Fruit fly (Drosophila melanogaster) whole organism, embryonic: ENCODE data around the gene Nup93-1.

Experiments
- Adf1 ChIP-seq: fragments of 200-800 bp; sonication (Bioruptor generic); IDR thresholded peaks from 2 replicates; pipeline ENCODE4 v1.3.6; 2022; ENCODE audit warnings: missing biosample characterization, missing genetic modification characterization
- Asciz ChIP-seq: fragments of 200-800 bp; sonication (Bioruptor generic); optimal IDR thresholded peaks from 2 replicates; lab custom pipeline; 2017; ENCODE audit warnings: missing biosample characterization, mild to moderate bottlenecking, missing genetic modification characterization, missing genetic modification reagents
- Atf6 ChIP-seq: fragments of 200-800 bp; sonication (Bioruptor generic); IDR thresholded peaks from 2 replicates; pipeline ENCODE4 v1.3.6; 2022; ENCODE audit warnings: missing biosample characterization, missing genetic modification characterization
- BEAF-32 ChIP-seq: fragments of 200-800 bp; sonication (Bioruptor generic); optimal IDR thresholded peaks from 3 replicates; lab custom pipeline; 2017; ENCODE audit warnings: missing biosample characterization, missing genetic modification characterization, mild to moderate bottlenecking, moderate library complexity, missing genetic modification reagents
- CG10147 ChIP-seq: fragments of 200-800 bp; sonication (Bioruptor generic); optimal IDR thresholded peaks from 2 replicates; lab custom pipeline; 2019; ENCODE audit warnings: missing biosample characterization, mild to moderate bottlenecking, missing genetic modification characterization, moderate library complexity
- CG10274 ChIP-seq: fragments of 200-800 bp; sonication (Bioruptor generic); optimal IDR thresholded peaks from 3 replicates; lab custom pipeline; 2017; ENCODE audit warnings: missing biosample characterization, mild to moderate bottlenecking, missing genetic modification characterization
- CG13287 ChIP-seq: fragments of 200-800 bp; sonication (Bioruptor generic); IDR thresholded peaks from 2 replicates; pipeline ENCODE4 v1.3.6; 2022; ENCODE audit warnings: missing biosample characterization, missing genetic modification characterization; ENCODE audit not compliant: partially characterized antibody
- CG15514 ChIP-seq: fragments of 200-800 bp; sonication (Bioruptor generic); optimal IDR thresholded peaks from 3 replicates; lab custom pipeline; 2017; ENCODE audit warnings: missing biosample characterization, missing genetic modification characterization, mild to moderate bottlenecking, moderate library complexity, missing genetic modification reagents
- CG15696 ChIP-seq: fragments of 200-800 bp; sonication (Bioruptor generic); optimal IDR thresholded peaks from 2 replicates; lab custom pipeline; 2019; ENCODE audit warnings: missing biosample characterization, mild to moderate bottlenecking, missing genetic modification characterization, moderate library complexity
- CG1603 ChIP-seq: fragments of 200-800 bp; sonication (Bioruptor generic); optimal IDR thresholded peaks from 2 replicates; lab custom pipeline; 2019; ENCODE audit warnings: missing biosample characterization, mild to moderate bottlenecking, missing genetic modification characterization, moderate library complexity
- CG16813 ChIP-seq: fragments of 200-800 bp; sonication (Bioruptor generic); IDR thresholded peaks from 3 replicates; pipeline ENCODE4 v1.3.6; 2022; ENCODE audit warnings: missing biosample characterization, missing genetic modification characterization; ENCODE audit not compliant: partially characterized antibody
- CG17802 ChIP-seq: fragments of 200-800 bp; sonication (Bioruptor generic); optimal IDR thresholded peaks from 2 replicates; lab custom pipeline; 2018; ENCODE audit warnings: missing biosample characterization, mild to moderate bottlenecking, missing genetic modification characterization, moderate library complexity
- CG18011 ChIP-seq: fragments of 200-800 bp; sonication (Bioruptor generic); optimal IDR thresholded peaks from 2 replicates; lab custom pipeline; 2017; ENCODE audit warnings: missing biosample characterization, missing genetic modification characterization, mild to moderate bottlenecking, moderate library complexity, missing genotype
- CG1832 ChIP-seq: fragments of 200-800 bp; sonication (Bioruptor generic); optimal IDR thresholded peaks from 2 replicates; lab custom pipeline; 2017; ENCODE audit warnings: missing biosample characterization, mild to moderate bottlenecking, missing genetic modification characterization, inconsistent platforms
- CG7839 ChIP-seq: fragments of 200-800 bp; sonication (Bioruptor generic); optimal IDR thresholded peaks from 3 replicates; lab custom pipeline; 2018; ENCODE audit warnings: missing biosample characterization, mild to moderate bottlenecking, missing genetic modification characterization, moderate library complexity
- CG9797 ChIP-seq: fragments of 200-800 bp; sonication (Bioruptor generic); optimal IDR thresholded peaks from 3 replicates; lab custom pipeline; 2018; ENCODE audit warnings: missing biosample characterization, mild to moderate bottlenecking, missing genetic modification characterization
- CTCF ChIP-seq: fragments of 200-800 bp; sonication (Bioruptor generic); optimal IDR thresholded peaks from 2 replicates; lab custom pipeline; 2017; ENCODE audit warnings: missing biosample characterization, mild to moderate bottlenecking, missing genetic modification characterization, moderate library complexity
- Doc3 ChIP-seq: fragments of 200-800 bp; sonication (Bioruptor generic); IDR thresholded peaks from 3 replicates; pipeline ENCODE4 v1.3.6; 2022; ENCODE audit warnings: missing biosample characterization, missing genetic modification characterization; ENCODE audit not compliant: partially characterized antibody
- Dp ChIP-seq: fragments of 200-800 bp; sonication (Bioruptor generic); optimal IDR thresholded peaks from 2 replicates; lab custom pipeline; 2018; ENCODE audit warnings: missing biosample characterization, mild to moderate bottlenecking, missing genetic modification characterization, moderate library complexity
- Hand ChIP-seq: fragments of 200-800 bp; sonication (Bioruptor generic); optimal IDR thresholded peaks from 2 replicates; lab custom pipeline; 2017; ENCODE audit warnings: mild to moderate bottlenecking, missing biosample characterization, missing genetic modification reagents, missing genetic modification characterization
- Hmx ChIP-seq: fragments of 200-800 bp; sonication (Bioruptor generic); optimal IDR thresholded peaks from 2 replicates; lab custom pipeline; 2016; ENCODE audit warnings: missing biosample characterization, missing genetic modification characterization
- MESR4 ChIP-seq: fragments of 200-800 bp; sonication (Bioruptor generic); optimal IDR thresholded peaks from 2 replicates; lab custom pipeline; 2018; ENCODE audit warnings: missing biosample characterization, mild to moderate bottlenecking, missing genetic modification characterization, moderate library complexity
- MTF-1 ChIP-seq: fragments of 200-800 bp; sonication (Bioruptor generic); optimal IDR thresholded peaks from 2 replicates; lab custom pipeline; 2018; ENCODE audit warnings: missing biosample characterization, mild to moderate bottlenecking, missing genetic modification characterization, borderline replicate concordance
- Myb ChIP-seq: fragments of 200-800 bp; sonication (Bioruptor generic); optimal IDR thresholded peaks from 2 replicates; lab custom pipeline; 2016; ENCODE audit warnings: missing biosample characterization, missing genetic modification characterization
- Optix ChIP-seq: fragments of 200-800 bp; sonication (Bioruptor generic); IDR thresholded peaks from 3 replicates; pipeline ENCODE4 v1.3.6; 2022; ENCODE audit warnings: missing biosample characterization, missing genetic modification characterization
- Scr ChIP-seq: fragments of 200-800 bp; sonication (Bioruptor generic); IDR thresholded peaks from 2 replicates; pipeline ENCODE4 v1.3.6; 2022; ENCODE audit warnings: missing biosample characterization, missing genetic modification characterization; ENCODE audit not compliant: partially characterized antibody
- Six4 ChIP-seq: fragments of 200-800 bp; sonication (Bioruptor generic); optimal IDR thresholded peaks from 2 replicates; lab custom pipeline; 2016; ENCODE audit warnings: missing biosample characterization, missing genetic modification characterization
- YL-1 ChIP-seq: fragments of 200-800 bp; sonication (Bioruptor generic); optimal IDR thresholded peaks from 3 replicates; lab custom pipeline; 2017; ENCODE audit warnings: missing biosample characterization, mild to moderate bottlenecking, missing genetic modification characterization
- amos ChIP-seq: fragments of 200-800 bp; sonication (Bioruptor generic); IDR thresholded peaks from 2 replicates; pipeline ENCODE4 v1.3.6; 2022; ENCODE audit warnings: missing biosample characterization, missing genetic modification characterization; ENCODE audit not compliant: partially characterized antibody
- bbx ChIP-seq: fragments of 200-800 bp; sonication (Bioruptor generic); IDR thresholded peaks from 2 replicates; pipeline ENCODE4 v1.3.6; 2022; ENCODE audit warnings: missing biosample characterization, missing genetic modification characterization; ENCODE audit not compliant: partially characterized antibody
- bsh ChIP-seq, 2 experiments: fragments of 200-800 bp; sonication (Bioruptor generic); optimal IDR thresholded peaks; 2 replicates each; lab custom pipeline; 2017 to 2018; ENCODE audit warnings: mild to moderate bottlenecking in 2 of 2, missing biosample characterization in 2 of 2, missing genetic modification characterization in 2 of 2, moderate library complexity in 1 of 2
- cad ChIP-seq: fragments of >200 bp; optimal IDR thresholded peaks from 2 replicates; lab custom pipeline; 2017; ENCODE audit warnings: missing biosample characterization, missing genetic modification characterization
- cwo ChIP-seq: fragments of 200-800 bp; sonication (Bioruptor generic); optimal IDR thresholded peaks from 3 replicates; lab custom pipeline; 2017; ENCODE audit warnings: missing biosample characterization, missing genetic modification characterization, mild to moderate bottlenecking, moderate library complexity, missing genetic modification reagents
- fd96Cb ChIP-seq: fragments of 200-800 bp; sonication (Bioruptor generic); optimal IDR thresholded peaks from 2 replicates; lab custom pipeline; 2018; ENCODE audit warnings: missing biosample characterization, mild to moderate bottlenecking, missing genetic modification characterization, moderate library complexity
- hbn ChIP-seq: fragments of 200-800 bp; sonication (Bioruptor generic); IDR thresholded peaks from 2 replicates; pipeline ENCODE4 v1.3.6; 2022; ENCODE audit warnings: missing biosample characterization, missing genetic modification characterization; ENCODE audit not compliant: partially characterized antibody
- hth ChIP-seq: fragments of >200 bp; optimal IDR thresholded peaks from 2 replicates; lab custom pipeline; 2017; ENCODE audit warnings: inconsistent platforms
- knrl ChIP-seq: fragments of 200-800 bp; sonication (Bioruptor generic); IDR thresholded peaks from 3 replicates; pipeline ENCODE4 v1.3.6; 2022; ENCODE audit warnings: missing biosample characterization, missing genetic modification characterization; ENCODE audit not compliant: partially characterized antibody
- mld ChIP-seq: fragments of 200-800 bp; sonication (Bioruptor generic); IDR thresholded peaks from 3 replicates; pipeline ENCODE4 v1.3.6; 2022; ENCODE audit warnings: missing biosample characterization, missing genetic modification characterization; ENCODE audit not compliant: partially characterized antibody
- nom ChIP-seq: fragments of 200-800 bp; sonication (Bioruptor generic); optimal IDR thresholded peaks from 2 replicates; lab custom pipeline; 2017; ENCODE audit warnings: missing biosample characterization, missing genetic modification characterization, mild to moderate bottlenecking, moderate library complexity, missing genetic modification reagents
- phol ChIP-seq: fragments of 200-800 bp; sonication (Bioruptor generic); optimal IDR thresholded peaks from 3 replicates; lab custom pipeline; 2018; ENCODE audit warnings: missing biosample characterization, mild to moderate bottlenecking, missing genetic modification characterization, moderate library complexity
- pros ChIP-seq: fragments of 200-800 bp; sonication (Bioruptor generic); optimal IDR thresholded peaks from 3 replicates; lab custom pipeline; 2019; ENCODE audit warnings: missing biosample characterization, mild to moderate bottlenecking, missing genetic modification characterization, moderate library complexity
- pzg ChIP-seq: fragments of 200-800 bp; sonication (Bioruptor generic); optimal IDR thresholded peaks from 3 replicates; lab custom pipeline; 2018; ENCODE audit warnings: missing biosample characterization, mild to moderate bottlenecking, missing genetic modification characterization, moderate library complexity
- rib ChIP-seq: fragments of 200-800 bp; sonication (Bioruptor generic); IDR thresholded peaks from 2 replicates; pipeline ENCODE4 v1.3.6; 2022; ENCODE audit warnings: missing biosample characterization, missing genetic modification characterization
- sd ChIP-seq: fragments of 200-800 bp; sonication (Bioruptor generic); optimal IDR thresholded peaks from 3 replicates; lab custom pipeline; 2018; ENCODE audit warnings: missing biosample characterization, mild to moderate bottlenecking, missing genetic modification characterization, moderate library complexity
- ssp ChIP-seq: fragments of 200-800 bp; sonication (Bioruptor generic); IDR thresholded peaks from 2 replicates; pipeline ENCODE4 v1.3.6; 2022; ENCODE audit warnings: missing biosample characterization, missing genetic modification characterization
- stwl ChIP-seq: fragments of 200-800 bp; sonication (Bioruptor generic); optimal IDR thresholded peaks from 3 replicates; lab custom pipeline; 2018; ENCODE audit warnings: missing biosample characterization, mild to moderate bottlenecking, missing genetic modification characterization, moderate library complexity
- unc-4 ChIP-seq: fragments of 200-800 bp; sonication (Bioruptor generic); IDR thresholded peaks from 2 replicates; pipeline ENCODE4 v1.3.6; 2022; ENCODE audit warnings: missing biosample characterization, missing genetic modification characterization; ENCODE audit not compliant: partially characterized antibody
- vnd ChIP-seq: fragments of 200-800 bp; sonication (Bioruptor generic); IDR thresholded peaks from 3 replicates; pipeline ENCODE4 v1.3.6; 2022; ENCODE audit warnings: missing biosample characterization, missing genetic modification characterization; ENCODE audit not compliant: partially characterized antibody

Gene Nup93-1

DNA sequence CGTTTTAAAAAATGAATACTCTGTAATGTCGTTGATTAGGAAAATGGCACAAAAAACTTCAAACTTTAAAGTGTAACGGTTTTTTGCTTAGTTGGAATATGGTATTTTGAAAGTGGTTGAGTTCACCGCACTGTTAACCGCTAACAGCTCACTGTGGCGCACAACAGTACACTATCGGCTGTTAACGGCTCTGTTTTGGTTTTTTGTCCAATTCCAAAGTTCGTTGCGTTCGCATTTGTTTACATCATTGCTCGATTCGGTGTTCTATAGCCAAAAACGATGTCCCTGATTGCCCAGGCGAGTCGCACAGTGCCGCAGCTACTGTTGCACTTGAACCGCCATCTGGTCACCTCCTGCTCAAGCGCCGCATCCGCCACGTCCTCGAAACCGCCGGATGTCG, 11.1 kb upstream of the Nup93-1 start, which contains the start of gene CG11095:
TSS of gene CG11095 (plus strand) at position 205 of the 400 bp plus-strand sequence.
- peak; percentile 59 for TF ChIP-seq Scr (GFP tag; lab: Robert Waterston, UW)
- TF ChIP-seq mld (GFP tag; lab: Robert Waterston, UW) = 0 out of 3 replicates have a peak, but pooled peaks have one; percentile 56
- TF ChIP-seq stwl (tag; lab: Kevin White, UChicago) = peak; percentile 43
- peak; percentile 30 for TF ChIP-seq Dp
- TF ChIP-seq Hand = no peak
- peak; percentile 51 for TF ChIP-seq vnd (GFP tag; lab: Robert Waterston, UW)
- peak; percentile 80 for TF ChIP-seq ssp (GFP tag; lab: Robert Waterston, UW)
- TF ChIP-seq bbx (GFP tag; lab: Robert Waterston, UW) = peak; percentile 35; the same call in 1 of the 2 replicates
- peak; percentile 73 for TF ChIP-seq nom (GFP tag; lab: Kevin White, UChicago)
- TF ChIP-seq CG1832 (GFP tag; lab: Kevin White, UChicago) = no peak
- TF ChIP-seq CTCF (GFP tag; lab: Kevin White, UChicago) = peak; percentile 19
- TF ChIP-seq CG16813 (GFP tag; lab: Robert Waterston, UW) = peak; percentile 51; the same call in 2 of the 3 replicates
- no peak for TF ChIP-seq cwo (GFP tag; lab: Kevin White, UChicago)
- TF ChIP-seq Atf6 (GFP tag; lab: Robert Waterston, UW) = no peak
- no peak for TF ChIP-seq MTF-1
- TF ChIP-seq fd96Cb (tag; lab: Kevin White, UChicago) = no peak
- peak; percentile 91 for TF ChIP-seq Myb (GFP tag; lab: Kevin White, UChicago)
- peak; percentile 51 for TF ChIP-seq CG1603 (tag; lab: Kevin White, UChicago)
- TF ChIP-seq rib (GFP tag; lab: Robert Waterston, UW) = no peak
- TF ChIP-seq MESR4 (GFP tag; lab: Kevin White, UChicago) = peak; percentile 24
- TF ChIP-seq hbn (GFP tag; lab: Robert Waterston, UW) = peak; percentile 43; the same call in 1 of the 2 replicates
- TF ChIP-seq unc-4 (GFP tag; lab: Robert Waterston, UW) = peak; percentile 62; the same call in 1 of the 2 replicates
- TF ChIP-seq CG15514 (GFP tag; lab: Kevin White, UChicago) = peak; percentile 54
- TF ChIP-seq cad (GFP tag; lab: Kevin White, UChicago) = no peak
- TF ChIP-seq knrl (GFP tag; lab: Robert Waterston, UW) = peak; percentile 51; the same call in 1 of the 3 replicates
- TF ChIP-seq Six4 (GFP tag; lab: Kevin White, UChicago) = no peak
- TF ChIP-seq Doc3 (GFP tag; lab: Robert Waterston, UW) = peak; percentile 26; the same call in 1 of the 3 replicates
- TF ChIP-seq CG10147 = no peak
- no peak for TF ChIP-seq Hmx (GFP tag; lab: Kevin White, UChicago)
- peak; percentile 18 for TF ChIP-seq YL-1 (GFP tag; lab: Kevin White, UChicago)
- TF ChIP-seq CG13287 = peak; percentile 77
- no peak for TF ChIP-seq Asciz
- no peak for TF ChIP-seq phol
- TF ChIP-seq pzg (GFP tag; lab: Kevin White, UChicago) = peak; percentile 47
- TF ChIP-seq sd = no peak
- TF ChIP-seq CG10274 (GFP tag; lab: Kevin White, UChicago) = no peak
- peak; percentile 54 for TF ChIP-seq amos (GFP tag; lab: Robert Waterston, UW)
- TF ChIP-seq pros (GFP tag; lab: Kevin White, UChicago) = no peak
- TF ChIP-seq CG9797 = peak; percentile 7
- TF ChIP-seq CG18011 = no peak
- no peak for TF ChIP-seq CG15696 (tag; lab: Kevin White, UChicago)
- TF ChIP-seq hth (lab: Kevin White, UChicago) = no peak
- no peak for TF ChIP-seq Optix (GFP tag; lab: Robert Waterston, UW)
- TF ChIP-seq Adf1 (GFP tag; lab: Robert Waterston, UW) = no peak
- TF ChIP-seq CG7839 (tag; lab: Kevin White, UChicago) = no peak
- TF ChIP-seq CG17802 (tag; lab: Kevin White, UChicago) = peak; percentile 28
- TF ChIP-seq bsh (GFP tag; optimal IDR thresholded peaks at IDR 0.05; lab: Kevin White, UChicago) = peak in 1 of 2 experiments; percentile 34
- peak; percentile 70 for TF ChIP-seq BEAF-32 (GFP tag; lab: Kevin White, UChicago)
